Worm (Caenorhabditis elegans) whole organism, young adult: Measurements from ENCODE around the gene cyc-2.1.
"Not testable (repeated sequence)": the region's sequence is repeated elsewhere in the genome, so short reads cannot be mapped to it uniquely, and the experiment has no call there.

Experiments
- T07F8.4 ChIP-seq: sonication (generic microtip); optimal IDR thresholded peaks from 2 replicates; lab custom pipeline; 2016; ENCODE audit warnings: mild to moderate bottlenecking, missing genetic modification characterization, moderate library complexity, missing compliant biosample characterization
- cebp-1 ChIP-seq, 2 experiments: fragments of 200-800 bp in 1 of 2; sonication (Bioruptor generic) in 1 of 2; sonication (generic microtip) in 1 of 2; IDR thresholded peaks in 1 of 2; optimal IDR thresholded peaks in 1 of 2; 2 replicates each; pipeline versions ENCODE4 v1.3.6 to Lab custom; 2017 to 2022; ENCODE audit warnings: missing compliant biosample characterization in 2 of 2, missing genetic modification characterization in 2 of 2, mild to moderate bottlenecking in 1 of 2, missing genetic modification reagents in 1 of 2, moderate library complexity in 1 of 2
- let-607 ChIP-seq, 2 experiments: fragments of 200-800 bp in 1 of 2; sonication (Bioruptor generic) in 1 of 2; sonication (generic microtip) in 1 of 2; optimal IDR thresholded peaks; 2 replicates each; lab custom pipeline; 2016 to 2018; ENCODE audit warnings: mild to moderate bottlenecking in 2 of 2, missing compliant biosample characterization in 2 of 2, missing genetic modification characterization in 2 of 2, moderate library complexity in 2 of 2, missing genotype in 1 of 2
- madf-3 ChIP-seq: fragments of 200-800 bp; sonication (Bioruptor generic); IDR thresholded peaks from 2 replicates; pipeline ENCODE4 v1.3.6; 2022; ENCODE audit warnings: missing genetic modification reagents, missing genetic modification characterization, missing compliant biosample characterization
- rpc-1 ChIP-seq, 2 experiments: fragments of 150-350 bp in 1 of 2; sonication (generic microtip) in 1 of 2; optimal IDR thresholded peaks; 2 replicates each; lab custom pipeline; 2014 to 2018; ENCODE audit warnings: missing biosample characterization in 1 of 2, missing genetic modification characterization in 1 of 2, missing genetic modification reagents in 1 of 2, missing genotype in 1 of 2
- sea-2 ChIP-seq: fragments of 200-800 bp; sonication (Bioruptor generic); IDR thresholded peaks from 2 replicates; pipeline ENCODE4 v1.3.6; 2022; ENCODE audit warnings: missing genetic modification characterization, missing compliant biosample characterization
- ztf-22 ChIP-seq: fragments of 200-800 bp; sonication (Bioruptor generic); optimal IDR thresholded peaks from 2 replicates; lab custom pipeline; 2018; ENCODE audit warnings: mild to moderate bottlenecking, missing genetic modification characterization, moderate library complexity, missing compliant biosample characterization

DNA sequence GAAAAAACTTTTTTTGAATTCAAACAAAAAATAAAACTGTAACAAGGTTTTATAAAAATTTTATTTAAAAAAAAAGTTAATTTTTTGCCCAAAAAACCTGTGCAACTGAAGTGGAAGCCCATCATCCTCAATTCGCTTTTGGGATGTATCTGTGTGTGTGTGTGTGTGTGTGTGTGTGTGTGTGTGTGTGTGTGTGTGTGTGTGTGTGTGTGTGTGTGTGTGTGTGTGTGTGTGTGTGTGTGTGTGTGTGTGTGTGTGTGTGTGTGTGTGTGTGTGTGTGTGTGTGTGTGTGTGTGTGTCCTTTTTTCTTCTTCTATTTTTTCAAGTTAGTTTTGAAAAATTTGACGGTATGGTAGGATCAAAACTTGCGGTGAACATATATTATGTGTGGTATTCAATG is 35.9 kb upstream of the cyc-2.1 start:
- TF ChIP-seq rpc-1 (optimal IDR thresholded peaks at IDR 0.05; lab: Kevin White, UChicago); rpc-1 (tag; optimal IDR thresholded peaks at IDR 0.05; lab: Kevin White, UChicago); madf-3; let-607 (tag; optimal IDR thresholded peaks at IDR 0.05; lab: Kevin White, UChicago); cebp-1 (GFP tag; IDR thresholded peaks at IDR 0.05; lab: Robert Waterston, UW); cebp-1 (tag; optimal IDR thresholded peaks at IDR 0.05; lab: Kevin White, UChicago); sea-2 (GFP tag; lab: Robert Waterston, UW); T07F8.4 (tag; lab: Kevin White, UChicago); ztf-22 (GFP tag; lab: Kevin White, UChicago): not testable (repeated sequence)
